Fruit fly (Drosophila melanogaster): ENCODE measurements around the gene Rab7.

The Rab7 gene

dm6 chr3R:24026503-24026902, 33.7 kb downstream of the Rab7 start:
- TF ChIP-seq Myc (optimal IDR thresholded peaks at IDR 0.05): no peak
- TF ChIP-seq jim (GFP tag; optimal IDR thresholded peaks at IDR 0.05): no peak

- no peak for TF ChIP-seq lola (GFP tag; optimal IDR thresholded peaks at IDR 0.05)
- TF ChIP-seq dmrt93B (GFP tag; optimal IDR thresholded peaks at IDR 0.05): no peak
- TF ChIP-seq fru (GFP tag; optimal IDR thresholded peaks at IDR 0.05): no peak
- no peak for TF ChIP-seq Rel (GFP tag; optimal IDR thresholded peaks at IDR 0.05)
- TF ChIP-seq Rel (tag; optimal IDR thresholded peaks at IDR 0.05): peak; percentile 11
Measured at dm6 chr3R:24027222-24027621, 34.4 kb downstream of the Rab7 start.

dm6 chr3R:24031019-24031824, 38.4 kb downstream of the Rab7 start:
- TF ChIP-seq br (GFP tag; optimal IDR thresholded peaks at IDR 0.05) (peak; percentile 15), dl (GFP tag; optimal IDR thresholded peaks at IDR 0.05; ENCODE audit: insufficient read depth in 1 of 2, partially characterized antibody in 2 of 2) (peak in 1 of 2 experiments; percentile 64), CG32264 (GFP tag; optimal IDR thresholded peaks at IDR 0.05) (no peak), CrebA (GFP tag; optimal IDR thresholded peaks at IDR 0.05; ENCODE audit: borderline replicate concordance) (no peak), woc (GFP tag; optimal IDR thresholded peaks at IDR 0.05) (peak; percentile 6), Mio (GFP tag; optimal IDR thresholded peaks at IDR 0.05) (no peak), HLH106 (tag; optimal IDR thresholded peaks at IDR 0.05) (no peak), foxo (GFP tag; optimal IDR thresholded peaks at IDR 0.05) (peak in 1 of 2 experiments; percentile 40), lola (GFP tag; optimal IDR thresholded peaks at IDR 0.05) (no peak), rgr (GFP tag; optimal IDR thresholded peaks at IDR 0.05) (no peak), Myc (optimal IDR thresholded peaks at IDR 0.05) (no peak), Hr78 (GFP tag; optimal IDR thresholded peaks at IDR 0.05) (no peak), Dfd (GFP tag; optimal IDR thresholded peaks at IDR 0.05) (no peak), h (GFP tag; optimal IDR thresholded peaks at IDR 0.05) (peak; percentile 64), Vsx2 (GFP tag; optimal IDR thresholded peaks at IDR 0.05; ENCODE audit: partially characterized antibody) (no peak), Abd-B (GFP tag; optimal IDR thresholded peaks at IDR 0.05) (no peak), usp (GFP tag; optimal IDR thresholded peaks at IDR 0.05) (no peak), pan (optimal IDR thresholded peaks at IDR 0.05) (no peak), Hr83 (GFP tag; optimal IDR thresholded peaks at IDR 0.05; ENCODE audit: poor library complexity, severe bottlenecking) (peak; percentile 65), Sp1 (GFP tag; optimal IDR thresholded peaks at IDR 0.05) (peak; percentile 46), N (GFP tag; optimal IDR thresholded peaks at IDR 0.05) (peak; percentile 4), OdsH (GFP tag; optimal IDR thresholded peaks at IDR 0.05) (peak; percentile 10), fru (GFP tag; optimal IDR thresholded peaks at IDR 0.05) (peak; percentile 29), GATAd (GFP tag; optimal IDR thresholded peaks at IDR 0.05) (no peak), dmrt93B (GFP tag; optimal IDR thresholded peaks at IDR 0.05) (no peak), sv (GFP tag; optimal IDR thresholded peaks at IDR 0.05) (no peak), ey (GFP tag; optimal IDR thresholded peaks at IDR 0.05) (no peak), tai (GFP tag; optimal IDR thresholded peaks at IDR 0.05) (no peak), Hnf4 (GFP tag; optimal IDR thresholded peaks at IDR 0.05) (no peak), sage (GFP tag; optimal IDR thresholded peaks at IDR 0.05) (no peak), psq (GFP tag; optimal IDR thresholded peaks at IDR 0.05) (peak; percentile 43), brk (GFP tag; optimal IDR thresholded peaks at IDR 0.05) (no peak), dsf (GFP tag; optimal IDR thresholded peaks at IDR 0.05; ENCODE audit: borderline replicate concordance) (no peak), CG9705 (GFP tag; optimal IDR thresholded peaks at IDR 0.05) (no peak), Dif (GFP tag; optimal IDR thresholded peaks at IDR 0.05; ENCODE audit: partially characterized antibody) (peak; percentile 90), Jra (GFP tag; optimal IDR thresholded peaks at IDR 0.05) (no peak), jim (GFP tag; optimal IDR thresholded peaks at IDR 0.05) (no peak), Rel (GFP tag; optimal IDR thresholded peaks at IDR 0.05) (no peak), Rel (tag; optimal IDR thresholded peaks at IDR 0.05) (peak; percentile 89)
